Worm (Caenorhabditis elegans) whole organism, L2 larva: ENCODE measurements around the gene fbxa-139.
"Not testable (repeated sequence)": the region's sequence is repeated elsewhere in the genome, so short reads cannot be mapped to it uniquely, and the experiment has no call there.

Experiments
- F13H6.1 ChIP-seq: sonication (generic microtip); optimal IDR thresholded peaks from 2 replicates; lab custom pipeline; 2016; ENCODE audit warnings: missing genetic modification characterization, missing compliant biosample characterization
- R02D3.7 ChIP-seq: fragments of 150-350 bp; optimal IDR thresholded peaks from 2 replicates; lab custom pipeline; 2014; ENCODE audit warnings: missing biosample characterization, missing genetic modification characterization
- ZK546.5 ChIP-seq: sonication (generic microtip); optimal IDR thresholded peaks from 2 replicates; lab custom pipeline; 2017; ENCODE audit warnings: missing biosample characterization, missing genetic modification characterization
- ceh-82 ChIP-seq: fragments of 150-350 bp; optimal IDR thresholded peaks from 2 replicates; lab custom pipeline; 2014; ENCODE audit warnings: missing biosample characterization, missing genetic modification characterization
- crh-2 ChIP-seq: sonication (generic microtip); optimal IDR thresholded peaks from 2 replicates; lab custom pipeline; 2017; ENCODE audit warnings: missing biosample characterization, missing genetic modification characterization
- dmd-4 ChIP-seq: sonication (generic microtip); optimal IDR thresholded peaks from 2 replicates; lab custom pipeline; 2017; ENCODE audit warnings: missing biosample characterization, missing genetic modification characterization
- elt-1 ChIP-seq: fragments of 150-350 bp; optimal IDR thresholded peaks from 2 replicates; lab custom pipeline; 2014; ENCODE audit warnings: missing biosample characterization, missing genetic modification characterization
- elt-3 ChIP-seq: sonication (generic microtip); optimal IDR thresholded peaks from 2 replicates; lab custom pipeline; 2017; ENCODE audit warnings: missing biosample characterization, missing genetic modification characterization
- gmeb-1 ChIP-seq: fragments of 150-350 bp; optimal IDR thresholded peaks from 2 replicates; lab custom pipeline; 2014; ENCODE audit warnings: missing biosample characterization, missing genetic modification characterization
- lin-11 ChIP-seq: fragments of 150-350 bp; sonication (generic microtip); optimal IDR thresholded peaks from 2 replicates; lab custom pipeline; 2014; ENCODE audit warnings: missing biosample characterization, missing genetic modification characterization, inconsistent platforms, mixed read lengths
- lin-39 ChIP-seq: fragments of 150-350 bp; optimal IDR thresholded peaks from 2 replicates; lab custom pipeline; 2014; ENCODE audit warnings: missing biosample characterization, missing genetic modification reagents, missing genetic modification characterization
- lsy-2 ChIP-seq, 2 experiments: fragments of 150-350 bp in 1 of 2; sonication (generic microtip) in 1 of 2; optimal IDR thresholded peaks; 2 replicates each; lab custom pipeline; 2014 to 2017; ENCODE audit warnings: missing biosample characterization in 2 of 2, missing genetic modification characterization in 2 of 2
- mab-5 ChIP-seq: fragments of 150-350 bp; optimal IDR thresholded peaks from 2 replicates; lab custom pipeline; 2014; ENCODE audit warnings: missing biosample characterization, missing genetic modification characterization
- mbf-1 ChIP-seq: sonication (generic microtip); optimal IDR thresholded peaks from 2 replicates; lab custom pipeline; 2017; ENCODE audit warnings: missing biosample characterization, missing genetic modification characterization
- nhr-10 ChIP-seq: sonication (generic microtip); optimal IDR thresholded peaks from 2 replicates; lab custom pipeline; 2017; ENCODE audit warnings: missing biosample characterization, missing genetic modification characterization
- nhr-11 ChIP-seq: fragments of 150-350 bp; optimal IDR thresholded peaks from 2 replicates; lab custom pipeline; 2014; ENCODE audit warnings: missing biosample characterization, missing genetic modification characterization
- nhr-12 ChIP-seq: fragments of 150-350 bp; optimal IDR thresholded peaks from 2 replicates; lab custom pipeline; 2014; ENCODE audit warnings: missing biosample characterization, missing genetic modification characterization
- nhr-21 ChIP-seq: fragments of 150-350 bp; optimal IDR thresholded peaks from 2 replicates; lab custom pipeline; 2014; ENCODE audit warnings: missing biosample characterization, missing genetic modification characterization
- nhr-23 ChIP-seq: fragments of 150-350 bp; optimal IDR thresholded peaks from 2 replicates; lab custom pipeline; 2014; ENCODE audit warnings: missing biosample characterization, missing genetic modification reagents, missing genetic modification characterization
- nhr-237 ChIP-seq: fragments of 150-350 bp; optimal IDR thresholded peaks from 2 replicates; lab custom pipeline; 2014; ENCODE audit warnings: missing biosample characterization, missing genetic modification characterization
- nhr-6 ChIP-seq: fragments of 150-350 bp; optimal IDR thresholded peaks from 2 replicates; lab custom pipeline; 2014; ENCODE audit warnings: missing biosample characterization, missing genetic modification characterization
- nhr-77 ChIP-seq: fragments of 150-350 bp; optimal IDR thresholded peaks from 2 replicates; lab custom pipeline; 2014; ENCODE audit warnings: missing biosample characterization, missing genetic modification characterization
- peb-1 ChIP-seq: fragments of 150-350 bp; optimal IDR thresholded peaks from 2 replicates; lab custom pipeline; 2014; ENCODE audit warnings: missing biosample characterization, missing genetic modification characterization
- sem-4 ChIP-seq: fragments of 150-350 bp; optimal IDR thresholded peaks from 2 replicates; lab custom pipeline; 2014; ENCODE audit warnings: missing biosample characterization, missing genetic modification reagents, missing genetic modification characterization
- sma-3 ChIP-seq: sonication (generic microtip); optimal IDR thresholded peaks from 2 replicates; lab custom pipeline; 2016; ENCODE audit warnings: missing genetic modification reagents, missing genetic modification characterization, missing compliant biosample characterization
- sma-9 ChIP-seq, 2 experiments: fragments of 150-350 bp in 1 of 2; sonication (generic microtip) in 1 of 2; optimal IDR thresholded peaks; 2 replicates each; lab custom pipeline; 2014 to 2016; ENCODE audit warnings: missing genetic modification characterization in 2 of 2, mild to moderate bottlenecking in 1 of 2, missing biosample characterization in 1 of 2, missing compliant biosample characterization in 1 of 2, missing genetic modification reagents in 1 of 2, moderate library complexity in 1 of 2
- snpc-4 ChIP-seq: fragments of 150-350 bp; optimal IDR thresholded peaks from 2 replicates; lab custom pipeline; 2014; ENCODE audit warnings: missing biosample characterization, missing genetic modification characterization
- unc-62 ChIP-seq: fragments of 150-350 bp; optimal IDR thresholded peaks from 2 replicates; lab custom pipeline; 2014; ENCODE audit warnings: missing biosample characterization, missing genetic modification reagents, missing genetic modification characterization
- zag-1 ChIP-seq: fragments of 150-350 bp; optimal IDR thresholded peaks from 2 replicates; lab custom pipeline; 2014; ENCODE audit warnings: missing biosample characterization, missing genetic modification characterization
- ztf-1 ChIP-seq: fragments of 200-800 bp; sonication (Bioruptor generic); conservative IDR thresholded peaks from 2 replicates; pipeline ENCODE4 v1.3.6; 2022; ENCODE audit warnings: missing genetic modification characterization, missing compliant biosample characterization
- ztf-11 ChIP-seq: sonication (generic microtip); optimal IDR thresholded peaks from 2 replicates; lab custom pipeline; 2017; ENCODE audit warnings: missing biosample characterization, missing genetic modification characterization

Gene fbxa-139

ce11 chrV:15594573-15594972 lies at the start of gene fbxa-139:
TSS of gene fbxa-139 (minus strand) at chrV:15594673.
- TF ChIP-seq sma-9 (GFP tag; optimal IDR thresholded peaks at IDR 0.05; lab: Kevin White, UChicago) = no peak
- no peak for TF ChIP-seq sma-9 (tag; optimal IDR thresholded peaks at IDR 0.05; lab: Kevin White, UChicago)
- no peak for TF ChIP-seq R02D3.7 (tag; lab: Kevin White, UChicago)
- no peak for TF ChIP-seq nhr-237 (tag; lab: Kevin White, UChicago)

ce11 chrV:15643192-15643591 lies 48.7 kb upstream of the fbxa-139 start, which contains the start of gene C55A1.4:
TSS of gene C55A1.4 (minus strand) at chrV:15643292.
- not testable (repeated sequence) for TF ChIP-seq lin-39, peb-1, mbf-1

- TF ChIP-seq ceh-82 (tag; lab: Kevin White, UChicago) (no peak), lin-39 (no peak), elt-1 (tag; lab: Kevin White, UChicago) (no peak), nhr-23 (tag; lab: Kevin White, UChicago) (no peak), sem-4 (tag; lab: Kevin White, UChicago) (no peak), lsy-2 (tag; optimal IDR thresholded peaks at IDR 0.05; lab: Kevin White, UChicago) (no peak), sma-3 (GFP tag; lab: Kevin White, UChicago) (no peak), ZK546.5 (tag; lab: Kevin White, UChicago) (no peak), lin-11 (tag; lab: Kevin White, UChicago) (no peak), peb-1 (no peak), nhr-237 (tag; lab: Kevin White, UChicago) (no peak), mab-5 (tag; lab: Kevin White, UChicago) (no peak), crh-2 (tag; lab: Kevin White, UChicago) (no peak), unc-62 (GFP tag; lab: Kevin White, UChicago) (no peak), nhr-21 (tag; lab: Kevin White, UChicago) (no peak), F13H6.1 (no peak), elt-3 (no peak)
Measured at ce11 chrV:15638853-15639252, 44.4 kb upstream of the fbxa-139 start, which contains the start of gene srz-44. TSS of gene srz-44 (minus strand) at chrV:15638953.

ce11 chrV:15629543-15629942 lies 35.1 kb upstream of the fbxa-139 start, which contains the start of gene str-248:
TSS of gene str-248 (minus strand) at chrV:15629643.
- TF ChIP-seq nhr-10 (tag; lab: Kevin White, UChicago) (no peak), elt-1 (tag; lab: Kevin White, UChicago) (no peak), snpc-4 (tag; lab: Kevin White, UChicago) (no peak), mab-5 (tag; lab: Kevin White, UChicago) (no peak), lin-39 (no peak), sem-4 (tag; lab: Kevin White, UChicago) (no peak), ceh-82 (tag; lab: Kevin White, UChicago) (no peak), R02D3.7 (tag; lab: Kevin White, UChicago) (no peak), gmeb-1 (tag; lab: Kevin White, UChicago) (no peak), nhr-237 (tag; lab: Kevin White, UChicago) (no peak), ZK546.5 (tag; lab: Kevin White, UChicago) (no peak), nhr-6 (tag; lab: Kevin White, UChicago) (no peak)

- TF ChIP-seq mbf-1 (no peak), nhr-77 (tag; lab: Kevin White, UChicago) (no peak), F13H6.1 (no peak), elt-3 (no peak), nhr-12 (no peak), dmd-4 (tag; lab: Kevin White, UChicago) (no peak), R02D3.7 (tag; lab: Kevin White, UChicago) (no peak), ztf-11 (no peak), sma-3 (GFP tag; lab: Kevin White, UChicago) (no peak), ztf-1 (GFP tag; lab: Robert Waterston, UW) (no peak), elt-1 (tag; lab: Kevin White, UChicago) (no peak), zag-1 (tag; lab: Kevin White, UChicago) (no peak), sma-9 (GFP tag; optimal IDR thresholded peaks at IDR 0.05; lab: Kevin White, UChicago) (no peak), sma-9 (tag; optimal IDR thresholded peaks at IDR 0.05; lab: Kevin White, UChicago) (no peak), lin-39 (no peak), nhr-23 (tag; lab: Kevin White, UChicago) (no peak), lin-11 (tag; lab: Kevin White, UChicago) (no peak), nhr-11 (tag; lab: Kevin White, UChicago) (no peak), sem-4 (tag; lab: Kevin White, UChicago) (no peak)
Measured at ce11 chrV:15625561-15625960, 31.1 kb upstream of the fbxa-139 start, which contains the start of gene C55A1.11. TSS of gene C55A1.11 (plus strand) at chrV:15625861.
